Worm (Caenorhabditis elegans) whole organism, mixed stage, embryonic: ENCODE measurements around the gene dct-12.

ENCODE experiments used
- M03D4.4 ChIP-seq: sonication (generic microtip); optimal IDR thresholded peaks from 2 replicates; lab custom pipeline; 2017; ENCODE audit warnings: mild to moderate bottlenecking, missing genetic modification characterization, missing compliant biosample characterization
- bed-3 ChIP-seq: fragments of 200-800 bp; sonication (Bioruptor generic); optimal IDR thresholded peaks from 3 replicates; lab custom pipeline; 2018; ENCODE audit warnings: mild to moderate bottlenecking, missing genetic modification characterization, moderate library complexity, missing compliant biosample characterization
- blmp-1 ChIP-seq: fragments of 150-350 bp; optimal IDR thresholded peaks from 2 replicates; lab custom pipeline; 2014; ENCODE audit warnings: missing biosample characterization, missing genetic modification characterization
- ceh-39 ChIP-seq: fragments of 150-350 bp; optimal IDR thresholded peaks from 2 replicates; lab custom pipeline; 2014; ENCODE audit warnings: missing biosample characterization, missing genetic modification characterization
- ceh-43 ChIP-seq: fragments of 200-800 bp; sonication (Bioruptor generic); optimal IDR thresholded peaks from 2 replicates; lab custom pipeline; 2018; ENCODE audit warnings: mild to moderate bottlenecking, missing genetic modification characterization, moderate library complexity, missing compliant biosample characterization
- ceh-83 ChIP-seq: fragments of 200-800 bp; sonication (Bioruptor generic); optimal IDR thresholded peaks from 2 replicates; lab custom pipeline; 2018; ENCODE audit warnings: mild to moderate bottlenecking, missing genetic modification characterization, missing compliant biosample characterization
- cnd-1 ChIP-seq: fragments of 200-800 bp; sonication (Bioruptor generic); optimal IDR thresholded peaks from 2 replicates; lab custom pipeline; 2018; ENCODE audit warnings: mild to moderate bottlenecking, missing genetic modification characterization, missing compliant biosample characterization
- elt-1 ChIP-seq: sonication (generic microtip); optimal IDR thresholded peaks from 2 replicates; lab custom pipeline; 2017; ENCODE audit warnings: missing genetic modification characterization, mild to moderate bottlenecking, missing compliant biosample characterization, antibody characterized with exemption, moderate library complexity, borderline replicate concordance; ENCODE audit not compliant: insufficient read depth
- elt-3 ChIP-seq: fragments of 150-350 bp; optimal IDR thresholded peaks from 2 replicates; lab custom pipeline; 2014; ENCODE audit warnings: missing biosample characterization, missing genetic modification characterization
- flh-1 ChIP-seq: fragments of 200-800 bp; sonication (Bioruptor generic); optimal IDR thresholded peaks from 2 replicates; lab custom pipeline; 2018; ENCODE audit warnings: mild to moderate bottlenecking, missing genetic modification characterization, moderate library complexity, missing compliant biosample characterization
- ham-2 ChIP-seq: fragments of 200-800 bp; sonication (Bioruptor generic); optimal IDR thresholded peaks from 2 replicates; lab custom pipeline; 2018; ENCODE audit warnings: mild to moderate bottlenecking, missing genetic modification characterization, missing compliant biosample characterization
- hlh-1 ChIP-seq: fragments of 150-350 bp; optimal IDR thresholded peaks from 2 replicates; lab custom pipeline; 2014; ENCODE audit warnings: missing biosample characterization, missing genetic modification reagents, missing genetic modification characterization
- lin-13 ChIP-seq: fragments of 150-350 bp; optimal IDR thresholded peaks from 2 replicates; lab custom pipeline; 2014; ENCODE audit warnings: missing biosample characterization, missing genetic modification characterization
- lin-32 ChIP-seq: fragments of 200-800 bp; sonication (Bioruptor generic); optimal IDR thresholded peaks from 2 replicates; lab custom pipeline; 2018; ENCODE audit warnings: mild to moderate bottlenecking, missing genetic modification characterization, missing compliant biosample characterization
- mab-5 ChIP-seq: fragments of 150-350 bp; optimal IDR thresholded peaks from 2 replicates; lab custom pipeline; 2014; ENCODE audit warnings: missing biosample characterization, missing genetic modification characterization
- mep-1 ChIP-seq: fragments of 150-350 bp; optimal IDR thresholded peaks from 2 replicates; lab custom pipeline; 2017; ENCODE audit warnings: missing biosample characterization, missing genetic modification reagents, missing genetic modification characterization, inconsistent platforms
- nhr-12 ChIP-seq: fragments of 150-350 bp; optimal IDR thresholded peaks from 2 replicates; lab custom pipeline; 2014; ENCODE audit warnings: missing biosample characterization, missing genetic modification characterization
- nhr-2 ChIP-seq: fragments of 150-350 bp; optimal IDR thresholded peaks from 2 replicates; lab custom pipeline; 2014; ENCODE audit warnings: missing biosample characterization, missing genetic modification characterization
- nhr-28 ChIP-seq: fragments of 150-350 bp; optimal IDR thresholded peaks from 2 replicates; lab custom pipeline; 2014; ENCODE audit warnings: missing biosample characterization, missing genetic modification characterization
- nhr-76 ChIP-seq: sonication (generic microtip); optimal IDR thresholded peaks from 2 replicates; lab custom pipeline; 2017; ENCODE audit warnings: missing biosample characterization, missing genetic modification characterization
- pha-4 ChIP-seq: fragments of 150-350 bp; optimal IDR thresholded peaks from 2 replicates; lab custom pipeline; 2018; ENCODE audit warnings: missing biosample characterization, missing genetic modification reagents, missing genetic modification characterization
- sem-2 ChIP-seq: fragments of 200-800 bp; sonication (Bioruptor generic); optimal IDR thresholded peaks from 2 replicates; lab custom pipeline; 2018; ENCODE audit warnings: mild to moderate bottlenecking, missing genetic modification characterization, missing compliant biosample characterization
- sptf-1 ChIP-seq: sonication (generic microtip); optimal IDR thresholded peaks from 2 replicates; lab custom pipeline; 2017; ENCODE audit warnings: mild to moderate bottlenecking, missing genetic modification characterization, moderate library complexity, missing compliant biosample characterization
- tbx-8 ChIP-seq: fragments of 200-800 bp; sonication (Bioruptor generic); optimal IDR thresholded peaks from 2 replicates; lab custom pipeline; 2018; ENCODE audit warnings: mild to moderate bottlenecking, missing genetic modification characterization, moderate library complexity, missing compliant biosample characterization
- unc-120 ChIP-seq: sonication (generic microtip); optimal IDR thresholded peaks from 2 replicates; lab custom pipeline; 2017; ENCODE audit warnings: missing genetic modification characterization, missing compliant biosample characterization; ENCODE audit not compliant: poor library complexity, severe bottlenecking
- unc-39 ChIP-seq: fragments of 150-350 bp; optimal IDR thresholded peaks from 2 replicates; lab custom pipeline; 2014; ENCODE audit warnings: missing biosample characterization, missing genetic modification characterization
- unc-62 ChIP-seq: fragments of 150-350 bp; optimal IDR thresholded peaks from 2 replicates; lab custom pipeline; 2014; ENCODE audit warnings: missing biosample characterization, missing genetic modification reagents, missing genetic modification characterization
- zip-8 ChIP-seq: fragments of 150-350 bp; optimal IDR thresholded peaks from 2 replicates; lab custom pipeline; 2014; ENCODE audit warnings: missing biosample characterization, missing genetic modification characterization
- ztf-11 ChIP-seq: fragments of 150-350 bp; optimal IDR thresholded peaks from 2 replicates; lab custom pipeline; 2014; ENCODE audit warnings: missing biosample characterization, missing genetic modification characterization

Gene dct-12

DNA sequence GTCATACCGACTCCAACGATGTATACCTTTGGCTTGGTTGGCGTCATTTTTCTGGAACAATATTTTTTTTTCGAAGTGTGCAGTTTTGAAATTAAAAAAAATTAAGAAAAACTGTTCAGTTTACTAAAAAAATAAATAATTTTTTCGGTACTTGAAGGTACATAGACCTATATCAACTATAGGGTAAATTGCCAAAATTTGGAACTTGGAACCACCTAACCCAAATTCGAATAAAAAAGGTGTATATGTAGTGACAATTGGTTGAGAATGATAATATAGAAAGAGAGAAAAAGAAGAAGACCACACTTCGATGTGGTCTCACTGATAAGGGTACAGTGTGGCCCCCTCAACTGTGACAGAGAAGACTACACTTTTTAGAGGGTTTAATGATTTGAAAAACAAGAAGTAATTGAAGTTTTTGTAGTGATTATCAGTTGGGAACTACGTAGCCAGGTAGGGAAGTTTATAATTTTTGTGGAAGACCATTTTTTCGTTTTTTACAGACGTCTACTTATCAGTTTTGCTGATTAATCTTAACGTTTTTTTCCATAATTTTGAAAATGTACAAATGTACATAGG, 6.5 kb downstream of the dct-12 start, which contains the start of gene daf-22:
daf-22 (minus strand) TSS at position 51 of the 579 bp plus-strand sequence.
- TF ChIP-seq zip-8 = no peak
- TF ChIP-seq tbx-8 (GFP tag; lab: Kevin White, UChicago) = no peak

- no peak for TF ChIP-seq ztf-11 (tag; lab: Kevin White, UChicago)
- TF ChIP-seq nhr-28 = no peak
- TF ChIP-seq ceh-43 (GFP tag; lab: Kevin White, UChicago) = no peak
- no peak for TF ChIP-seq cnd-1 (tag; lab: Kevin White, UChicago)
- TF ChIP-seq M03D4.4 = no peak
- no peak for TF ChIP-seq mab-5 (tag; lab: Kevin White, UChicago)
- no peak for TF ChIP-seq ham-2 (GFP tag; lab: Kevin White, UChicago)
- TF ChIP-seq blmp-1 (tag; lab: Kevin White, UChicago) = no peak
- TF ChIP-seq unc-62 (GFP tag; lab: Kevin White, UChicago) = no peak
- TF ChIP-seq ceh-39 (tag; lab: Kevin White, UChicago) = no peak
- TF ChIP-seq lin-32 (GFP tag; lab: Kevin White, UChicago) = no peak
- no peak for TF ChIP-seq elt-3 (tag; lab: Kevin White, UChicago)
- TF ChIP-seq nhr-76 (tag; lab: Kevin White, UChicago) = no peak
These were observed 11.8 kb downstream of the dct-12 start, which contains the start of gene sre-26 for ce11 chrII:12420486-12420885. Gene sre-26 (minus strand): TSS chrII:12420586.

- no peak for TF ChIP-seq pha-4
- TF ChIP-seq nhr-76 (tag; lab: Kevin White, UChicago) = no peak
- TF ChIP-seq lin-13 = no peak
- no peak for TF ChIP-seq ham-2 (GFP tag; lab: Kevin White, UChicago)
- TF ChIP-seq unc-62 (GFP tag; lab: Kevin White, UChicago) = no peak
- TF ChIP-seq unc-39 (tag; lab: Kevin White, UChicago) = no peak
- TF ChIP-seq lin-32 (GFP tag; lab: Kevin White, UChicago) = no peak
- no peak for TF ChIP-seq zip-8
- TF ChIP-seq elt-1 = no peak
- TF ChIP-seq elt-3 (tag; lab: Kevin White, UChicago) = no peak
- no peak for TF ChIP-seq sptf-1
These were observed 14.3 kb downstream of the dct-12 start for ce11 chrII:12417996-12418395.

DNA sequence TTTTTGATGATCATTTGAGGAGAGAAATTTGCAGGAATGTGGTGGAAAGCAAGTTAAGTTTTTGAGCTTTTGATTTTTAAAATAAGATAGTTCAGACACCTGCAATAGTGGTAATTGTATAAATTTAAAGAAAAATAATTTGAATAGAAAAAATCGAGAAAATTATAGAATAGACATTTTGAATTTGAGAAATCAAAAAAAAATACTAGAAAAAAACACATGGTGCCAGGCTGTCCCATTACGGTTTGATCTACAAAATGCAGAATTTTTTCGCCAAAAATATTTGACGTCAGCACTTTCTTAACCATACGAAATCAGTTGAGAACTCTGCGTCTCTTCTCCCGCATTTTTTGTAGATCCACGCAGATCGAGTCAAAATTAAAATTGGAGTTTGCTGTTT, 14.7 kb downstream of the dct-12 start, which contains the start of gene sre-27:
sre-27 (minus strand) TSS at position 101 of the 400 bp plus-strand sequence.
- TF ChIP-seq hlh-1 (tag; lab: Kevin White, UChicago) (no peak), flh-1 (GFP tag; lab: Kevin White, UChicago) (no peak), ceh-83 (GFP tag; lab: Kevin White, UChicago) (no peak), sem-2 (GFP tag; lab: Kevin White, UChicago) (no peak)

DNA sequence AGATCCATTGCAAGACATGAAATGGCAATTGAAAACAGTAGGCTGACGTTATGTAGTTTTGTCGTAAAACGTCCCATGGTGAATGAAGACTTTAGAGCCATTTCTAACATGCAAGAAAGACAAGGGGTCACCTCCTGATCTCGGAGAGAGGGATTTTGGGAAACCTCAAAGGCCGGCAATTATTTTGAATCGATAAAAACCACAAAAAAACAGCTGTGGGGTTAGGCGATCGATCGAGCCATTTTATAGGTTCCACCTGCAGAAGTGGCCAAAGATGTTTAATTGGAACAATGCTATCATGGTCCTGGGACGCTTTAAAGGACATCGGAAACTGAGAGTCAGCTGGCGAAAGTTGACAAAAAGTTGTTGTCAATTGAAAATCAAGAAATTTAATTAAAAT, 17.5 kb downstream of the dct-12 start, which contains the start of gene Y57A10C.11:
Y57A10C.11 (minus strand) TSS at position 101 of the 400 bp plus-strand sequence.
- TF ChIP-seq nhr-12 (tag; lab: Kevin White, UChicago) (no peak), nhr-28 (no peak), lin-13 (no peak), nhr-2 (tag; lab: Kevin White, UChicago) (no peak)
- TF ChIP-seq, all 35 proteins: peak for 0

- TF ChIP-seq unc-39 (tag; lab: Kevin White, UChicago) (no peak), bed-3 (GFP tag; lab: Kevin White, UChicago) (no peak), unc-120 (tag; lab: Kevin White, UChicago) (no peak), lin-13 (no peak), sptf-1 (no peak), mep-1 (tag; lab: Kevin White, UChicago) (no peak)
- TF ChIP-seq, all 35 proteins: peak for 0
These were observed 19.8 kb downstream of the dct-12 start, which contains the start of gene Y57A10C.1 for ce11 chrII:12412417-12412816. Gene Y57A10C.1 (minus strand): TSS chrII:12412517.
